Worm (Caenorhabditis elegans) whole organism, midembryonic: ENCODE data around the gene let-711.

ENCODE experiments used
- T22C8.4 ChIP-seq: fragments of 200-800 bp; sonication (Bioruptor generic); IDR thresholded peaks from 2 replicates; pipeline ENCODE4 v1.3.6; 2022; ENCODE audit warnings: missing genetic modification characterization, missing compliant biosample characterization
- cog-1 ChIP-seq: sonication (generic microtip); optimal IDR thresholded peaks from 2 replicates; lab custom pipeline; 2016; ENCODE audit warnings: missing genetic modification characterization, missing compliant biosample characterization
- flt-1 ChIP-seq: fragments of 200-800 bp; sonication (Bioruptor generic); IDR thresholded peaks from 2 replicates; pipeline ENCODE4 v1.3.6; 2022; ENCODE audit warnings: missing genetic modification characterization, missing compliant biosample characterization
- med-1 ChIP-seq: sonication (generic microtip); optimal IDR thresholded peaks from 2 replicates; lab custom pipeline; 2017; ENCODE audit warnings: missing genetic modification characterization, mild to moderate bottlenecking, missing compliant biosample characterization, antibody characterized with exemption, missing genetic modification reagents; ENCODE audit not compliant: insufficient read depth
- ref-1 ChIP-seq: fragments of 200-800 bp; sonication (Bioruptor generic); conservative IDR thresholded peaks from 2 replicates; pipeline ENCODE4 v1.3.6; 2022; ENCODE audit warnings: missing genetic modification reagents, missing genetic modification characterization, missing compliant biosample characterization
- tab-1 ChIP-seq: fragments of 200-800 bp; sonication (Bioruptor generic); IDR thresholded peaks from 2 replicates; pipeline ENCODE4 v1.3.6; 2022; ENCODE audit warnings: missing genetic modification characterization, missing compliant biosample characterization
- ztf-23 ChIP-seq: fragments of 200-800 bp; sonication (Bioruptor generic); IDR thresholded peaks from 2 replicates; pipeline ENCODE4 v1.3.6; 2022; ENCODE audit warnings: missing genetic modification reagents, missing genetic modification characterization, missing compliant biosample characterization
- ztf-29 ChIP-seq: fragments of 200-800 bp; sonication (Bioruptor generic); IDR thresholded peaks from 2 replicates; pipeline ENCODE4 v1.3.6; 2022; ENCODE audit warnings: missing genetic modification reagents, missing genetic modification characterization, missing compliant biosample characterization

DNA sequence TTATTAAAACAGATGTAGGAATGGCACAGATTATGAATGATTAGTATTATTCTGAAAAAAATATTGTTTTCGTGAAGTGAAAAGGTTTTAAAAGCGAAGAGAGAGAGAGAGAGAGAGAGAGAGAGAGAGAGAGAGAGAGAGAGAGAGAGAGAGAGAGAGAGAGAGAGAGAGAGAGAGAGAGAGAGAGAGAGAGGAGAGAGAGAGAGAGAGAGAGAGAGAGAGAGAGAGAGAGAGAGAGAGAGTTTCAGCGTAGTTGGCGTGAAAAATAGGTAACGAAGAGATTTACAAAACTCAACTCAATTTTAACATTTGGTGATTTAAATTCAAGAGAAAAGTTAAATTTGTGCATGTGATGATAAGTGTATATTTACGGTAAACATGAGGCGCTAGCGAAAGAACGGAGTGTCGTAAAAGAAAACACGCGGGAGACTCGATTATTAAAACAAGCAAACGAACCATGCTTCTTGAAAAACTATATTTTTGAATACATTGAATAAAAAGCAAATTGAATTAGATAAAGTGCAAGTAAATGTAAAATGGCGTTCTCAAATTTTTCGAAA lies 21.6 kb downstream of the let-711 start, which contains the start of gene panl-2:
- TF ChIP-seq ztf-23 (GFP tag; lab: Robert Waterston, UW) (no peak), med-1 (GFP tag; lab: Kevin White, UChicago) (no peak), flt-1 (GFP tag; lab: Robert Waterston, UW) (no peak), tab-1 (no peak), cog-1 (tag; lab: Kevin White, UChicago) (no peak), ref-1 (no peak), ztf-29 (no peak), T22C8.4 (no peak)
